Fruit fly (Drosophila melanogaster) S2 (cell line): ENCODE data around the gene HDAC4.

Experiments
- CG8478 ChIP-seq: fragments of >200 bp; optimal IDR thresholded peaks from 2 replicates; lab custom pipeline; 2018
- CTCF ChIP-seq, 2 experiments: fragments of >200 bp; optimal IDR thresholded peaks; 2 replicates each; lab custom pipeline; 2018

The HDAC4 gene

dm6 chrX:13285001-13285748, at the start of gene HDAC4, which contains the start of gene CG15743:
HDAC4 (minus strand) TSS chrX:13285632.
CG15743 (plus strand) TSS chrX:13285707.
- TF ChIP-seq CG8478 (lab: Kevin White, UChicago): no peak
- TF ChIP-seq CTCF (optimal IDR thresholded peaks at IDR 0.05; lab: Kevin White, UChicago): no peak

dm6 chrX:13334434-13335146, 49.2 kb upstream of the HDAC4 start:
- TF ChIP-seq CTCF (optimal IDR thresholded peaks at IDR 0.05; lab: Kevin White, UChicago) (no peak), CG8478 (lab: Kevin White, UChicago) (no peak)

dm6 chrX:13332702-13333243, 47.3 kb upstream of the HDAC4 start:
- TF ChIP-seq CTCF (optimal IDR thresholded peaks at IDR 0.05; lab: Kevin White, UChicago) (no peak), CG8478 (lab: Kevin White, UChicago) (no peak)

DNA sequence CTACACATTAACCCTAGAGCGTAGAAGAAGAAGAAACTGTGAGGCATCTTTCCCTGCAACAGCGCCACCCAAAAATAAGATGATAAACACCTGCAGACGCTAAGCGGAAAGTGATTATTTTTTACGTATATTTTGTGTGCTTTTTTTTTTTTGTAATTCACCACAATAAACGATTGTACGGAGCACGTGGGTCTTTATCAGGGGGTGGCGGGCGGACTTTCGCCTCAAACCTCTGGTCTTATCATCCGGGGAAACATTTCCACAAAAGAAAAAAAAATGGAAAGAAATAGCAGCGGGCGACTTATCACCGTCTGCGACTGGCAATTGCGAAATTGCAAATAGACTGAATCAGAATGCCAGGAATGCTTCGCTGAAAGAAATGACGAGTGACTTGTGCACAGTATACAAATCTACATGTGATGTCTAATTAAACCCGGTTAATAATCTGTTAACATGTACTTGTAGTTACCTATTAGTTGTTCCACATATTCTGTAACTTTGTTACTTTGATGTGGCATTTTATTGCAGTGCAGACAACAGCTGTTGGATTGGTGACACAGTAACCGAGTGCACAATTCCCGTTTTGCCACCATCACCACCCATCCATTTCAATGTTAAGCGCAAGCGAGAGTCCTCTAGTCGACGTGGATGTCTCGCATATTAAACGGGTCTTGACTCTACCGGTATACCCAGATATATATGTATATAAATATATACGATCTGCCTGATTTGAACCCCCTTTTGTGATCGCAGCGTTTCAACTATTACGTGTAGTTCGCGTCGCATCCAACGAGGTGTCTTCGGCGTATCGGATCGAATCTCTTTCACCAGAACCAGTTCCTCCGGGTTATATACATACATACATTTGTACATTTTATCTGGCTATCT, 46.6 kb upstream of the HDAC4 start:
- no peak for TF ChIP-seq CTCF (optimal IDR thresholded peaks at IDR 0.05; lab: Kevin White, UChicago)
- TF ChIP-seq CG8478 (lab: Kevin White, UChicago): no peak

DNA sequence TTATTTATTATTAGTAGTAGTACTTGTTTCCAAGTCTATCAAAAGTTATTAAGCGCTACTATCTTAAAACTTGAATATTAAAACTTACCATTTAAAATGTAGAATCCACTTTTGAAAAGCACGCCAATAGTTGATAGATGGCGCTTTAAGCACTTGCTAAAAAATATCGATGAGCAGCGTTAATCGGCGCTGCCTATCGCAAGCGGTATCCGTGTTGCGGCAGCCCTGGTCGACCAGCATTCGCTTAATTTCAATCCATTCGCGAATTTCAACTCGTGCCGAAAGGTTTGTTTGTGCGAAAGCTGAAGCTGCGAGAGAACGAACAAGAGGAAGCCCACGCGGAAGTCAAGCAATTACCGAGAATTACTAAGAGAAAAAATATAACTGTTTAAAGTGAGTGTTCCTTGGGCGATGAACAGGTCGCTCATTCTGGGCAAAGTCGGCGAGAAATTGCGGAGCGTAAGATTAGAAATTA, 44.2 kb upstream of the HDAC4 start, which contains the start of gene Prx2:
Prx2 (plus strand) TSS at position 253 of the 475 bp plus-strand sequence.
- no peak for TF ChIP-seq CG8478 (lab: Kevin White, UChicago)
- TF ChIP-seq CTCF (optimal IDR thresholded peaks at IDR 0.05; lab: Kevin White, UChicago): peak; percentile 86 to 87

DNA sequence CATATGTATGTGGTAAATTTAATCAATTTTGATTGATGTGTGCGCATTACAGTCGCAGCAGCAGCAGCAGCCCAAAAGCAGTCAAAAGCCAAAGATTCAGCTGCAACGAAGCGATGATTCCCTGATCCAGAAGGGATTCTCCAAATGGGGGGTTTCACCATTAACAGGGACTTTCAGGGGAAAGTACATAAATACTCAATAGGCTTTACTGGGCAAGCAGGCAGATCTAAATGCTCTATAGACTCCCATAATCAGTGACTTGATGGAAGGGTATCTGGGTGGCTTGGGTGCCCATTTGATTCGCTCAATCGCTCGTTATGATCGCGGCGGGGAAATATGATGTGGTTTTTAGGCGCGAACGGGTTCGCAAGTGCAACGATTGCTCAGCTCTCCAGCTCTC, 39.9 kb upstream of the HDAC4 start:
- TF ChIP-seq CG8478 (lab: Kevin White, UChicago) (no peak), CTCF (optimal IDR thresholded peaks at IDR 0.05; lab: Kevin White, UChicago) (no peak)

dm6 chrX:13323526-13323925, 38.1 kb upstream of the HDAC4 start:
- TF ChIP-seq CTCF (optimal IDR thresholded peaks at IDR 0.05; lab: Kevin White, UChicago) (no peak), CG8478 (lab: Kevin White, UChicago) (no peak)

DNA sequence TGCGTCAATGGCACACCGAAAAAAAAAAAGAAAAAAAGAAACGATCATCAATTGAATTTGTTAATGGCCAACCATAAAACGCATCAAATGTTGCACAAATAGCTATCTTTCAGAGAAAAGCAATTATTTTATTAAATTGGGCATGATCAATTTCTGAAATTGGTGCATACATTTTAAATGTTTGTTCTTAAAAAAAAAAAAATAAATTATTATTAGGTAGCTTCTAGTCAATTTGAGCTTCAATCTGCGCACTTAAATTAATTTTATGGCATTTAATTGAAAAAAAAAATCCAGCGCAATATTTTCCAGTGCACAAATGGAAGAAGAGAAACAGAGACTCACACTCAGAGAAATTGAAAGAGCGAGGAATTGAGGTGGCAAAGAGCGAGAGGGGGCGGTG, 37.7 kb upstream of the HDAC4 start:
- TF ChIP-seq CTCF (optimal IDR thresholded peaks at IDR 0.05; lab: Kevin White, UChicago) (no peak), CG8478 (lab: Kevin White, UChicago) (no peak)

- no peak for TF ChIP-seq CTCF (optimal IDR thresholded peaks at IDR 0.05; lab: Kevin White, UChicago)
- no peak for TF ChIP-seq CG8478 (lab: Kevin White, UChicago)
These were observed 37.0 kb upstream of the HDAC4 start for dm6 chrX:13322405-13322804.

dm6 chrX:13320697-13321445, 35.4 kb upstream of the HDAC4 start:
- TF ChIP-seq CTCF (optimal IDR thresholded peaks at IDR 0.05; lab: Kevin White, UChicago) (no peak), CG8478 (lab: Kevin White, UChicago) (no peak)

DNA sequence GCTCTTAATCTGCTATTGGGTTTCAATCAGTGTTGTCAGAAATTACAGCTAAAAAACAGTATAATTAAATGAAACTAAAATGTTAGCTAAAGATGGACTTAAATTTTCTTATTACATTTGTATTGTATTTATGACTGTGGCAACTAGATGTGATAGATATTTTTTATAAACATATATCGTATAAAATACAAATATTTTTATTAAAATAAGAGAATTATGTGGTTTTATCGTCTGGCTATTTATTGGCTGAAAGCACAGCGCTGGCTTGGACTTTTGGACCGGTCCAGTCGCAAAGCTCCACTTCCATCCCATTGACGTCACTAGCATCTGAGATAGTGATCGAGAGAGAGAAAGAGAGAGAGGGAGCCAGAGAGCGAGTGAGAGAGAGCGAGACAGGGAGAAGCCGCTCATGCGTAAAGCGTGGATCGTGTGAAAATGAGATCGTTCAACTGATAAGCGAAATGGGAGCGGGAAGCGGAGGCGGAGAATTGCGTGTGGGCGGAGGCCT, 34.0 kb upstream of the HDAC4 start:
- TF ChIP-seq CTCF (optimal IDR thresholded peaks at IDR 0.05; lab: Kevin White, UChicago) (no peak), CG8478 (lab: Kevin White, UChicago) (no peak)

DNA sequence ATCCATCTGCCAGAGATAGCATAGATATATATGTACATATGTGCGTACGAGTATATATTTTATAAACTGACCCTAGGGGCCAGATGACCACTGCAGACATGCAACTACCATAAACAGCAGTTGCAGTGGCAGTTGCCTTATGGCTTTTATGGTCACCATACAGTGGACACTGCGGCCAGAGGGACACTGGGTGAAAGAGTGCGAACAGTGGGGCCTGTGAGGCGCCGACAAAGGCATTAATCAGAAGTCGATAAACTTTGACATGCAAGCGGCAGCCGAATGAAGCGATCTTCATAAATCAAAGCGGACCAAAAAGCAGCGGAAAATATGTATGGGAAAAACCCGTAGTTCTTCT, 30.0 kb upstream of the HDAC4 start:
- TF ChIP-seq CTCF (optimal IDR thresholded peaks at IDR 0.05; lab: Kevin White, UChicago) (no peak), CG8478 (lab: Kevin White, UChicago) (no peak)

DNA sequence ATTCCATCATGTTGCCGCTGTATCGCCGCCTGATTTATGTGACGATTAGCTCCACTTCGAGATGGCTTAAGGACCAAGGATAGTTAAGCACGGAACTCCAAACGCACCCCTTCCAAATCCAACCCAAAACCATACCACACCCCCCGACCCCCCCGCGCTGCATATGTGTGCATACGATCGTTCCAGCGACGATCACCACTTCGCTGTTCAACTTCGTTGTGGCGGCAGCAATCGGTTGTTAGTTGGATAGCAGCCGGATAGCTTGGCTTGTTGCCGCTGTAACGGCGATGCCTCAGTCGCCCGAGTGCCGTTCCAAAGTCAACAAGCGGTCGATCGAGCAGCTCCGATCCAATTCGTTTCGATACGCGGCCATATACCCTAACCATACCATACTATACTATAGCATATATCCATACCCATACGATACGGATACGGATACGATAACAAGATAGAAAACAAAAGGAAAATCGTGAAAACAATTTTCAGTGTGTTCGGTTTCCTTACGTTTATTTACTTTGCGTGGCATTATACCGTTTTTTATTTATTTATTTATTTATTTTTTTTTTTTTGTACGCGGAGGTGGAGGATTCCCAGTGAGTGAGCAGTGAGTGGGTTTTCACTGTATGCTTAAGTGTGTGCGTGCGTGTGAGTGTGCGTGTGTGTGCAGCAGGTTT, 29.5 kb upstream of the HDAC4 start:
- no peak for TF ChIP-seq CG8478 (lab: Kevin White, UChicago)
- TF ChIP-seq CTCF (optimal IDR thresholded peaks at IDR 0.05; lab: Kevin White, UChicago): no peak
